Fruit fly (Drosophila melanogaster): ENCODE measurements around the gene Piezo.

Piezo gene

DNA sequence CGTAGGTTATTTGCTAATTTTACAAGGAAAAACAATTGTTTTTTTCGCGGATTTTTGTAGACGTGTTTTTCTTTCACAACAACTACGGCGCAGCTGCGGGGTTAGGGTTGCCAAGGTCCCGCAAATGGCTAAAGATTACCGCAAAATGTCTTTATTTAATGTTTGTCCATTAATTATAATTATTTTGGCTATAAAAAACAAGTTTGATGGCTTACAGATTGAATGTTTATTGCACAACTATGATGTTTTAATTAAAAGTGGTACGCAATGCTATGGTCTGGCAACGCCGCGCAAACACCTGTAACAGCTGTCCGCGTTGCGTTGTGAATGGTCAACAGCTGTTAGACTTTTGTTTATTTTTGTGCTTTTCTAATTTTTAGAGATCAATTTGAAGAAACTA, 6.2 kb upstream of the Piezo start (continued):
- peak; percentile 35 for TF ChIP-seq Jra (GFP tag; optimal IDR thresholded peaks at IDR 0.05)
- TF ChIP-seq woc (GFP tag; optimal IDR thresholded peaks at IDR 0.05) = peak; percentile 40
- no peak for TF ChIP-seq dmrt93B (GFP tag; optimal IDR thresholded peaks at IDR 0.05)

DNA sequence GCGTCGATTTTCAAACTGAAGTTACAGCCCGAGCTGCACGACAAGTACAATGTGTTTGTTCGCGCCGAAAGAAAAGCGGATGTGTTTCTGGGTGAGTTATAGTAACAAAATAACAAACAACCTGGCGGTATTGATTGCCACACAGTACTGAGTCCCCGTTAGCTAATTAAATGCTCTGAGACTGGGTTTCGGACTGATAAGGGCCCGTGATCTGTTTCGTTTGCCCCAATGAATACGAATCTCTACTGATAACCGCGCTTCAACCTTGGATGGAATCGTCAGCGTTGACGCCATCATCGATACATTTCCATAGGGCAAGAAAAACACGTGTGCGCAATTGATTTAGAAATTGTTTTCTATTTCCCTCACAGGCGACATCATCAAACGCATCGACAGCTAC, 5.7 kb upstream of the Piezo start:
- TF ChIP-seq ey (GFP tag; optimal IDR thresholded peaks at IDR 0.05) (no peak), br (GFP tag; optimal IDR thresholded peaks at IDR 0.05) (no peak), woc (GFP tag; optimal IDR thresholded peaks at IDR 0.05) (no peak), HLH106 (tag; optimal IDR thresholded peaks at IDR 0.05) (no peak), Rel (GFP tag; optimal IDR thresholded peaks at IDR 0.05) (no peak), Rel (tag; optimal IDR thresholded peaks at IDR 0.05) (peak; percentile 4)

DNA sequence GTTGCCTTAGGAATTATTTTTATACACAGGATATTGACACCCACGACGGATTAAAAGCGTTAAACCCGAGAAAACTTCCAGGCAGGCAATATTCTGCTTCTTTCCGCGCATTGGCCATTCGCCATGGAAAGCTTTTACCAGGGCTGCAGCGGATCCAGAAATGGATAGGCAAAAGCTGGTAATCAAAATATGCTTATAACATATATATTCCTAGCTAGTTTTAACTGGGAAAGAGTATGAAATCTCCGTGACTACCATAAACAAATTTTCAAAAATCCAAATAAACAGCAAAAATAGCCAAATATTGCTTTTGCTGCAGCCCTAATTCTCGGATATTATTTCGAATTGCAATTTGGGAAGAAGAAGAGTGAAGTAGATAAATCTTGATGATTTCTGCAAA, 3.4 kb upstream of the Piezo start, which contains the start of the genes PAPLA1 and Rbsn-5:
Gene PAPLA1 (minus strand): TSS at position 141 of the 400 bp plus-strand sequence.
Gene Rbsn-5 (plus strand): TSS at position 335 of the 400 bp plus-strand sequence.
- TF ChIP-seq Abd-B (GFP tag; optimal IDR thresholded peaks at IDR 0.05) = no peak
- no peak for TF ChIP-seq Hr78 (GFP tag; optimal IDR thresholded peaks at IDR 0.05)
- peak; percentile 93 for TF ChIP-seq Sp1 (GFP tag; optimal IDR thresholded peaks at IDR 0.05)
- TF ChIP-seq dsf (GFP tag; optimal IDR thresholded peaks at IDR 0.05; ENCODE audit: borderline replicate concordance) = peak; percentile 91
- no peak for TF ChIP-seq Dfd (GFP tag; optimal IDR thresholded peaks at IDR 0.05)
- peak; percentile 71 for TF ChIP-seq Myc (optimal IDR thresholded peaks at IDR 0.05)
- TF ChIP-seq usp (GFP tag; optimal IDR thresholded peaks at IDR 0.05) = no peak
- no peak for TF ChIP-seq jim (GFP tag; optimal IDR thresholded peaks at IDR 0.05)
- TF ChIP-seq woc (GFP tag; optimal IDR thresholded peaks at IDR 0.05) = peak; percentile 95
- no peak for TF ChIP-seq CrebA (GFP tag; optimal IDR thresholded peaks at IDR 0.05; ENCODE audit: borderline replicate concordance)
- peak; percentile 84 for TF ChIP-seq CG32264 (GFP tag; optimal IDR thresholded peaks at IDR 0.05)
- peak; percentile 96 for TF ChIP-seq rgr (GFP tag; optimal IDR thresholded peaks at IDR 0.05)
- TF ChIP-seq HLH106 (tag; optimal IDR thresholded peaks at IDR 0.05) = peak; percentile 96
- no peak for TF ChIP-seq Dif (GFP tag; optimal IDR thresholded peaks at IDR 0.05; ENCODE audit: partially characterized antibody)
- peak; percentile 51 to 97 for TF ChIP-seq foxo (GFP tag; optimal IDR thresholded peaks at IDR 0.05)
- peak; percentile 83 for TF ChIP-seq GATAd (GFP tag; optimal IDR thresholded peaks at IDR 0.05)
- TF ChIP-seq Hr83 (GFP tag; optimal IDR thresholded peaks at IDR 0.05; ENCODE audit: poor library complexity, severe bottlenecking) = peak; percentile 93
- TF ChIP-seq tai (GFP tag; optimal IDR thresholded peaks at IDR 0.05) = peak; percentile 97
- peak; percentile 97 for TF ChIP-seq h (GFP tag; optimal IDR thresholded peaks at IDR 0.05)
- TF ChIP-seq N (GFP tag; optimal IDR thresholded peaks at IDR 0.05) = no peak
- TF ChIP-seq Mio (GFP tag; optimal IDR thresholded peaks at IDR 0.05) = peak; percentile 52
- peak; percentile 97 for TF ChIP-seq Hnf4 (GFP tag; optimal IDR thresholded peaks at IDR 0.05)
- peak; percentile 95 for TF ChIP-seq ey (GFP tag; optimal IDR thresholded peaks at IDR 0.05)
- peak; percentile 92 for TF ChIP-seq sv (GFP tag; optimal IDR thresholded peaks at IDR 0.05)
- TF ChIP-seq pan (optimal IDR thresholded peaks at IDR 0.05) = no peak
- no peak for TF ChIP-seq Vsx2 (GFP tag; optimal IDR thresholded peaks at IDR 0.05; ENCODE audit: partially characterized antibody)
- TF ChIP-seq Jra (GFP tag; optimal IDR thresholded peaks at IDR 0.05) = peak; percentile 96
- TF ChIP-seq br (GFP tag; optimal IDR thresholded peaks at IDR 0.05) = peak; percentile 96
- TF ChIP-seq dl (GFP tag; optimal IDR thresholded peaks at IDR 0.05; ENCODE audit: insufficient read depth in 1 of 2, partially characterized antibody in 2 of 2) = no peak
- no peak for TF ChIP-seq Rel (GFP tag; optimal IDR thresholded peaks at IDR 0.05)
- TF ChIP-seq Rel (tag; optimal IDR thresholded peaks at IDR 0.05) = peak; percentile 81
- peak; percentile 95 for TF ChIP-seq fru (GFP tag; optimal IDR thresholded peaks at IDR 0.05)
- TF ChIP-seq dmrt93B (GFP tag; optimal IDR thresholded peaks at IDR 0.05) = peak; percentile 84
- peak; percentile 86 for TF ChIP-seq psq (GFP tag; optimal IDR thresholded peaks at IDR 0.05)
- TF ChIP-seq OdsH (GFP tag; optimal IDR thresholded peaks at IDR 0.05) = peak; percentile 93
- no peak for TF ChIP-seq sage (GFP tag; optimal IDR thresholded peaks at IDR 0.05)
- TF ChIP-seq CG9705 (GFP tag; optimal IDR thresholded peaks at IDR 0.05) = peak; percentile 94
- no peak for TF ChIP-seq lola (GFP tag; optimal IDR thresholded peaks at IDR 0.05)
- TF ChIP-seq brk (GFP tag; optimal IDR thresholded peaks at IDR 0.05) = peak; percentile 93
